Worm (Caenorhabditis elegans) whole organism, young adult: ENCODE data around the gene F58E1.13.
A peak's percentile ranks its signal among the peaks of the same experiment; 100 is the strongest.

ENCODE experiments used
- B0019.2 ChIP-seq: fragments of 200-800 bp; sonication (Bioruptor generic); conservative IDR thresholded peaks from 2 replicates; pipeline ENCODE4 v1.3.6; 2022; ENCODE audit warnings: missing genetic modification reagents, missing genetic modification characterization, missing compliant biosample characterization
- T26A5.8 ChIP-seq: sonication (generic microtip); optimal IDR thresholded peaks from 2 replicates; lab custom pipeline; 2016; ENCODE audit warnings: missing genetic modification characterization, missing compliant biosample characterization
- atf-7 ChIP-seq: sonication (generic microtip); optimal IDR thresholded peaks from 2 replicates; lab custom pipeline; 2017; ENCODE audit warnings: mild to moderate bottlenecking, missing genetic modification characterization, missing compliant biosample characterization
- lsl-1 ChIP-seq: fragments of 200-800 bp; sonication (Bioruptor generic); optimal IDR thresholded peaks from 2 replicates; lab custom pipeline; 2018; ENCODE audit warnings: mild to moderate bottlenecking, missing genetic modification characterization, moderate library complexity, missing compliant biosample characterization
- madf-6 ChIP-seq: fragments of 200-800 bp; sonication (Bioruptor generic); IDR thresholded peaks from 2 replicates; pipeline ENCODE4 v1.3.6; 2022; ENCODE audit warnings: missing genetic modification reagents, missing genetic modification characterization, missing compliant biosample characterization
- nfya-1 ChIP-seq: sonication (generic microtip); optimal IDR thresholded peaks from 2 replicates; lab custom pipeline; 2017; ENCODE audit warnings: antibody characterized with exemption, missing compliant biosample characterization, missing genetic modification characterization, borderline replicate concordance; ENCODE audit not compliant: insufficient read depth
- nfyb-1 ChIP-seq: fragments of 200-800 bp; sonication (Bioruptor generic); IDR thresholded peaks from 2 replicates; pipeline ENCODE4 v1.3.6; 2022; ENCODE audit warnings: missing genetic modification reagents, missing genetic modification characterization, missing compliant biosample characterization
- nhr-179 ChIP-seq: sonication (generic microtip); optimal IDR thresholded peaks from 2 replicates; lab custom pipeline; 2016; ENCODE audit warnings: mild to moderate bottlenecking, missing genetic modification characterization, missing compliant biosample characterization
- pha-4 ChIP-seq: fragments of 150-350 bp; sonication (generic microtip); optimal IDR thresholded peaks from 2 replicates; lab custom pipeline; 2014; ENCODE audit warnings: missing biosample characterization, missing genetic modification reagents, missing genetic modification characterization
- rpc-1 ChIP-seq, 2 experiments: fragments of 150-350 bp in 1 of 2; sonication (generic microtip) in 1 of 2; optimal IDR thresholded peaks; 2 replicates each; lab custom pipeline; 2014 to 2018; ENCODE audit warnings: missing biosample characterization in 1 of 2, missing genetic modification characterization in 1 of 2, missing genetic modification reagents in 1 of 2, missing genotype in 1 of 2
- snpc-3.4 ChIP-seq: sonication (generic microtip); optimal IDR thresholded peaks from 2 replicates; lab custom pipeline; 2017; ENCODE audit warnings: missing genetic modification characterization, mild to moderate bottlenecking, missing compliant biosample characterization, antibody characterized with exemption, moderate library complexity, missing genotype, missing genetic modification reagents
- snpc-4 ChIP-seq, 5 experiments: fragments of 150-350 bp in 1 of 5; sonication (generic microtip) in 4 of 5; optimal IDR thresholded peaks; 2 replicates each; lab custom pipeline; 2014 to 2018; ENCODE audit warnings: missing genetic modification characterization in 5 of 5, missing biosample characterization in 3 of 5, antibody characterized with exemption in 2 of 5, mild to moderate bottlenecking in 2 of 5, missing compliant biosample characterization in 2 of 5, missing genotype in 2 of 5, moderate library complexity in 2 of 5, missing genetic modification reagents in 1 of 5

- TF ChIP-seq pha-4 = no peak
- TF ChIP-seq snpc-4 (GFP tag; optimal IDR thresholded peaks at IDR 0.05; lab: Kevin White, UChicago) = no peak
- no peak for TF ChIP-seq snpc-4 (tag; optimal IDR thresholded peaks at IDR 0.05; lab: Kevin White, UChicago)
- TF ChIP-seq T26A5.8 (tag; lab: Kevin White, UChicago) = no peak
- TF ChIP-seq rpc-1 (optimal IDR thresholded peaks at IDR 0.05; lab: Kevin White, UChicago) = no peak
- no peak for TF ChIP-seq rpc-1 (tag; optimal IDR thresholded peaks at IDR 0.05; lab: Kevin White, UChicago)
- no peak for TF ChIP-seq madf-6 (GFP tag; lab: Robert Waterston, UW)
- no peak for TF ChIP-seq nfya-1 (tag; lab: Kevin White, UChicago)
- TF ChIP-seq nfyb-1 (GFP tag; lab: Robert Waterston, UW) = no peak
- peak; percentile 90 for TF ChIP-seq atf-7 (tag; lab: Kevin White, UChicago)
- TF ChIP-seq snpc-3.4 (tag; lab: Kevin White, UChicago) = no peak
- TF ChIP-seq nhr-179 (tag; lab: Kevin White, UChicago) = no peak
- no peak for TF ChIP-seq B0019.2 (GFP tag; lab: Robert Waterston, UW)
- TF ChIP-seq lsl-1 = no peak
These were observed 32.2 kb downstream of the F58E1.13 start, which contains the start of gene duxl-1 for ce11 chrII:1663516-1663915.
